Fruit fly (Drosophila melanogaster): ENCODE measurements around the gene pie.
A peak's percentile ranks its signal among the peaks of the same experiment; 100 is the strongest.

Gene pie

dm6 chr2L:10468388-10468787 is 45.8 kb upstream of the pie start (continued):
- TF ChIP-seq CG12219 (GFP tag; optimal IDR thresholded peaks at IDR 0.05): peak; percentile 38
- TF ChIP-seq CG9609 (GFP tag; optimal IDR thresholded peaks at IDR 0.05): no peak
- 0 out of 2 replicates have a peak, but pooled peaks have one; percentile 18 for TF ChIP-seq CG6689 (GFP tag; IDR thresholded peaks at IDR 0.05)
- no peak for TF ChIP-seq CG1647 (GFP tag; optimal IDR thresholded peaks at IDR 0.05)
- TF ChIP-seq CG4360 (GFP tag; IDR thresholded peaks at IDR 0.05): no peak
- TF ChIP-seq Hey (tag; optimal IDR thresholded peaks at IDR 0.05): no peak
- TF ChIP-seq CG11456 (GFP tag; IDR thresholded peaks at IDR 0.05): peak; percentile 81
- TF ChIP-seq CG16815 (GFP tag; optimal IDR thresholded peaks at IDR 0.05): no peak
- TF ChIP-seq CG17186 (GFP tag; optimal IDR thresholded peaks at IDR 0.05): no peak
- peak; percentile 40 for TF ChIP-seq CG6254 (GFP tag; optimal IDR thresholded peaks at IDR 0.05)
- TF ChIP-seq kay (GFP tag; optimal IDR thresholded peaks at IDR 0.05): peak; percentile 41
- no peak for TF ChIP-seq HmgD (GFP tag; optimal IDR thresholded peaks at IDR 0.05)
- TF ChIP-seq Ets65A (GFP tag): peak; percentile 93
- TF ChIP-seq ham (GFP tag; IDR thresholded peaks at IDR 0.05): no peak
- no peak for TF ChIP-seq h (optimal IDR thresholded peaks at IDR 0.05)
- peak; percentile 82 for TF ChIP-seq CG32532 (GFP tag; IDR thresholded peaks at IDR 0.05)
- no peak for TF ChIP-seq bbx (GFP tag; IDR thresholded peaks at IDR 0.05; ENCODE audit: partially characterized antibody)
- no peak for TF ChIP-seq Doc3 (GFP tag; IDR thresholded peaks at IDR 0.05; ENCODE audit: partially characterized antibody)
- TF ChIP-seq NFAT (GFP tag; IDR thresholded peaks at IDR 0.05): peak; percentile 78
- peak; percentile 52 for TF ChIP-seq lilli (GFP tag; optimal IDR thresholded peaks at IDR 0.05)
- peak; percentile 41; the same call in 1 of the 3 replicates for TF ChIP-seq CG11695 (GFP tag; IDR thresholded peaks at IDR 0.05)
- no peak for TF ChIP-seq CG9797 (GFP tag; optimal IDR thresholded peaks at IDR 0.05)
- TF ChIP-seq knrl (GFP tag; IDR thresholded peaks at IDR 0.05; ENCODE audit: partially characterized antibody): no peak
- TF ChIP-seq aop (GFP tag; IDR thresholded peaks at IDR 0.05): 0 out of 2 replicates have a peak, but pooled peaks have one; percentile 43
- TF ChIP-seq bsh (GFP tag; optimal IDR thresholded peaks at IDR 0.05): peak in 1 of 2 experiments; percentile 68
- TF ChIP-seq CG2202 (tag; optimal IDR thresholded peaks at IDR 0.05): no peak
- no peak for TF ChIP-seq wdn (GFP tag; IDR thresholded peaks at IDR 0.05)
- TF ChIP-seq CG18262 (tag; optimal IDR thresholded peaks at IDR 0.05): peak; percentile 52
- TF ChIP-seq ato (GFP tag; IDR thresholded peaks at IDR 0.05; ENCODE audit: partially characterized antibody): no peak
- peak; percentile 59 for TF ChIP-seq PHDP (tag; optimal IDR thresholded peaks at IDR 0.05)
- TF ChIP-seq CG9727 (GFP tag; optimal IDR thresholded peaks at IDR 0.05): peak; percentile 26
- TF ChIP-seq pros (GFP tag; optimal IDR thresholded peaks at IDR 0.05): no peak
- TF ChIP-seq ssp (GFP tag; IDR thresholded peaks at IDR 0.05): peak; percentile 29; the same call in 1 of the 2 replicates
- TF ChIP-seq fd96Cb (tag; optimal IDR thresholded peaks at IDR 0.05): peak; percentile 48
- TF ChIP-seq emc (GFP tag; optimal IDR thresholded peaks at IDR 0.05): no peak
- TF ChIP-seq Asciz (GFP tag; optimal IDR thresholded peaks at IDR 0.05): peak; percentile 41
- peak; percentile 37 for TF ChIP-seq Dad (GFP tag; optimal IDR thresholded peaks at IDR 0.05)
- TF ChIP-seq CG8924 (tag; optimal IDR thresholded peaks at IDR 0.05): peak; percentile 42
- peak; percentile 58; the same call in 1 of the 2 replicates for TF ChIP-seq CG14014 (GFP tag; IDR thresholded peaks at IDR 0.05)
- TF ChIP-seq CG15601 (tag; optimal IDR thresholded peaks at IDR 0.05): peak; percentile 35
- TF ChIP-seq CG10654 (GFP tag; optimal IDR thresholded peaks at IDR 0.05): peak; percentile 28
- peak; percentile 25 for TF ChIP-seq Fer2 (tag; optimal IDR thresholded peaks at IDR 0.05)
- TF ChIP-seq ind (GFP tag; optimal IDR thresholded peaks at IDR 0.05): peak; percentile 65
- TF ChIP-seq cato (GFP tag; optimal IDR thresholded peaks at IDR 0.05; ENCODE audit: borderline replicate concordance): no peak
- no peak for TF ChIP-seq CG3995 (GFP tag; optimal IDR thresholded peaks at IDR 0.05)
- TF ChIP-seq vnd (GFP tag; IDR thresholded peaks at IDR 0.05; ENCODE audit: partially characterized antibody): no peak
- no peak for TF ChIP-seq CG12744 (GFP tag; optimal IDR thresholded peaks at IDR 0.05)
- TF ChIP-seq peb (GFP tag; IDR thresholded peaks at IDR 0.05): peak; percentile 56
- TF ChIP-seq CoRest (tag; optimal IDR thresholded peaks at IDR 0.05): peak; percentile 63
- TF ChIP-seq CG4707 (GFP tag; optimal IDR thresholded peaks at IDR 0.05): no peak
- no peak for TF ChIP-seq CG18011 (GFP tag; optimal IDR thresholded peaks at IDR 0.05)
